Fruit fly (Drosophila melanogaster) whole organism, embryonic: ENCODE measurements around the gene MBD-R2.
A peak's percentile ranks its signal among the peaks of the same experiment; 100 is the strongest.

Source experiments
- Awh ChIP-seq: fragments of 200-800 bp; sonication (Bioruptor generic); IDR thresholded peaks from 2 replicates; pipeline ENCODE4, ENCODE4 v1.3.6; 2022; ENCODE audit warnings: missing biosample characterization, missing genetic modification characterization
- BtbVII ChIP-seq: fragments of 200-800 bp; sonication (Bioruptor generic); optimal IDR thresholded peaks from 3 replicates; lab custom pipeline; 2017; ENCODE audit warnings: missing biosample characterization, mild to moderate bottlenecking, missing genetic modification characterization
- CG11723 ChIP-seq: fragments of 200-800 bp; sonication (Bioruptor generic); optimal IDR thresholded peaks from 2 replicates; lab custom pipeline; 2017; ENCODE audit warnings: missing biosample characterization, mild to moderate bottlenecking, missing genetic modification characterization
- CG12769 ChIP-seq: fragments of 200-800 bp; sonication (Bioruptor generic); optimal IDR thresholded peaks from 2 replicates; lab custom pipeline; 2019; ENCODE audit warnings: missing biosample characterization, mild to moderate bottlenecking, missing genetic modification characterization, moderate library complexity
- CG14667 ChIP-seq: fragments of 200-800 bp; sonication (Bioruptor generic); IDR thresholded peaks from 2 replicates; pipeline ENCODE4 v1.3.6; 2022; ENCODE audit warnings: missing biosample characterization, missing genetic modification characterization
- CG16813 ChIP-seq: fragments of 200-800 bp; sonication (Bioruptor generic); IDR thresholded peaks from 3 replicates; pipeline ENCODE4 v1.3.6; 2022; ENCODE audit warnings: missing biosample characterization, missing genetic modification characterization; ENCODE audit not compliant: partially characterized antibody
- CG18476 ChIP-seq: fragments of 200-800 bp; sonication (Bioruptor generic); optimal IDR thresholded peaks from 2 replicates; lab custom pipeline; 2016; ENCODE audit warnings: missing biosample characterization, mild to moderate bottlenecking, missing genetic modification characterization
- CG2678 ChIP-seq: fragments of 200-800 bp; sonication (Bioruptor generic); optimal IDR thresholded peaks from 3 replicates; lab custom pipeline; 2019; ENCODE audit warnings: missing biosample characterization, mild to moderate bottlenecking, missing genetic modification characterization, moderate library complexity
- CG31365 ChIP-seq: fragments of 200-800 bp; sonication (Bioruptor generic); optimal IDR thresholded peaks from 2 replicates; lab custom pipeline; 2018; ENCODE audit warnings: missing biosample characterization, mild to moderate bottlenecking, missing genetic modification characterization
- CG34422 ChIP-seq: fragments of 200-800 bp; sonication (Bioruptor generic); IDR thresholded peaks from 3 replicates; pipeline ENCODE4 v1.3.6; 2022; ENCODE audit warnings: missing biosample characterization, missing genetic modification characterization
- CG3726 ChIP-seq: fragments of 200-800 bp; sonication (Bioruptor generic); IDR thresholded peaks from 3 replicates; pipeline ENCODE4, ENCODE4 v1.3.6; 2022; ENCODE audit warnings: missing biosample characterization, missing genetic modification characterization
- CG43689 ChIP-seq: fragments of 200-800 bp; sonication (Bioruptor generic); IDR thresholded peaks from 2 replicates; pipeline ENCODE4 v1.3.6; 2022; ENCODE audit warnings: missing biosample characterization, missing genetic modification characterization
- CG4707 ChIP-seq: fragments of 200-800 bp; sonication (Bioruptor generic); optimal IDR thresholded peaks from 2 replicates; lab custom pipeline; 2018; ENCODE audit warnings: missing biosample characterization, mild to moderate bottlenecking, missing genetic modification characterization, moderate library complexity
- CG7839 ChIP-seq: fragments of 200-800 bp; sonication (Bioruptor generic); optimal IDR thresholded peaks from 3 replicates; lab custom pipeline; 2018; ENCODE audit warnings: missing biosample characterization, mild to moderate bottlenecking, missing genetic modification characterization, moderate library complexity
- CG7928 ChIP-seq: fragments of 200-800 bp; sonication (Bioruptor generic); optimal IDR thresholded peaks from 2 replicates; lab custom pipeline; 2017; ENCODE audit warnings: missing biosample characterization, mild to moderate bottlenecking, missing genetic modification characterization
- CG9797 ChIP-seq: fragments of 200-800 bp; sonication (Bioruptor generic); optimal IDR thresholded peaks from 3 replicates; lab custom pipeline; 2018; ENCODE audit warnings: missing biosample characterization, mild to moderate bottlenecking, missing genetic modification characterization
- CkIIα-i1 ChIP-seq: fragments of 200-800 bp; sonication (Bioruptor generic); IDR thresholded peaks from 2 replicates; pipeline ENCODE4 v1.3.6; 2022; ENCODE audit warnings: missing biosample characterization, missing genetic modification characterization
- CoRest ChIP-seq: fragments of 200-800 bp; sonication (Bioruptor generic); optimal IDR thresholded peaks from 3 replicates; lab custom pipeline; 2018; ENCODE audit warnings: missing biosample characterization, mild to moderate bottlenecking, missing genetic modification characterization, moderate library complexity
- D19B ChIP-seq: fragments of 200-800 bp; sonication (Bioruptor generic); optimal IDR thresholded peaks from 2 replicates; lab custom pipeline; 2017; ENCODE audit warnings: missing biosample characterization, mild to moderate bottlenecking, missing genetic modification characterization
- Dad ChIP-seq: fragments of 200-800 bp; sonication (Bioruptor generic); optimal IDR thresholded peaks from 3 replicates; lab custom pipeline; 2016; ENCODE audit warnings: missing biosample characterization, missing genetic modification characterization
- Ets97D ChIP-seq: fragments of 200-800 bp; sonication (Bioruptor generic); optimal IDR thresholded peaks from 3 replicates; lab custom pipeline; 2016; ENCODE audit warnings: missing biosample characterization, missing genetic modification characterization
- HLH3B ChIP-seq: fragments of 200-800 bp; sonication (Bioruptor generic); IDR thresholded peaks from 2 replicates; pipeline ENCODE4 v1.3.6; 2022; ENCODE audit warnings: missing biosample characterization, missing genetic modification characterization
- HLH54F ChIP-seq: fragments of 200-800 bp; sonication (Bioruptor generic); optimal IDR thresholded peaks from 3 replicates; lab custom pipeline; 2016; ENCODE audit warnings: missing biosample characterization, missing genetic modification characterization
- HmgD ChIP-seq: fragments of 200-800 bp; sonication (Bioruptor generic); optimal IDR thresholded peaks from 3 replicates; lab custom pipeline; 2016; ENCODE audit warnings: missing biosample characterization, missing genetic modification characterization
- Hr78 ChIP-seq, 2 experiments: fragments of 200-800 bp in 1 of 2; fragments of >200 bp in 1 of 2; sonication (Bioruptor generic) in 1 of 2; optimal IDR thresholded peaks; 2 replicates each; lab custom pipeline; 2017 to 2019; ENCODE audit warnings: missing biosample characterization in 2 of 2, missing genetic modification characterization in 2 of 2, mild to moderate bottlenecking in 1 of 2, moderate library complexity in 1 of 2
- NFAT ChIP-seq: fragments of 200-800 bp; sonication (Bioruptor generic); IDR thresholded peaks from 2 replicates; pipeline ENCODE4 v1.3.6; 2022; ENCODE audit warnings: missing biosample characterization, missing genetic modification characterization
- Ptx1 ChIP-seq: fragments of 200-800 bp; sonication (Bioruptor generic); IDR thresholded peaks from 2 replicates; pipeline ENCODE4 v1.3.6; 2022; ENCODE audit warnings: missing biosample characterization, missing genetic modification characterization
- ab ChIP-seq: fragments of 200-800 bp; sonication (Bioruptor generic); optimal IDR thresholded peaks from 2 replicates; lab custom pipeline; 2016; ENCODE audit warnings: missing biosample characterization, missing genetic modification characterization
- ara ChIP-seq: fragments of 200-800 bp; sonication (Bioruptor generic); IDR thresholded peaks from 2 replicates; pipeline ENCODE4 v1.3.6; 2022; ENCODE audit warnings: missing biosample characterization, missing genetic modification characterization
- ato ChIP-seq: fragments of 200-800 bp; sonication (Bioruptor generic); IDR thresholded peaks from 2 replicates; pipeline ENCODE4 v1.3.6; 2022; ENCODE audit warnings: missing biosample characterization, missing genetic modification characterization; ENCODE audit not compliant: partially characterized antibody
- crc ChIP-seq: fragments of 200-800 bp; sonication (Bioruptor generic); optimal IDR thresholded peaks from 2 replicates; lab custom pipeline; 2016; ENCODE audit warnings: missing biosample characterization, missing genetic modification characterization
- croc ChIP-seq: fragments of 200-800 bp; sonication (Bioruptor generic); conservative IDR thresholded peaks from 3 replicates; pipeline ENCODE4 v1.3.6; 2022; ENCODE audit warnings: missing biosample characterization, missing genetic modification characterization
- crol ChIP-seq: fragments of 200-800 bp; sonication (Bioruptor generic); IDR thresholded peaks from 2 replicates; pipeline ENCODE4 v1.3.6; 2022; ENCODE audit warnings: missing biosample characterization, missing genetic modification characterization
- emc ChIP-seq: fragments of 200-800 bp; sonication (Bioruptor generic); optimal IDR thresholded peaks from 2 replicates; lab custom pipeline; 2016; ENCODE audit warnings: missing biosample characterization, missing genetic modification characterization
- her ChIP-seq: fragments of 200-800 bp; sonication (Bioruptor generic); optimal IDR thresholded peaks from 2 replicates; lab custom pipeline; 2016; ENCODE audit warnings: missing biosample characterization, missing genetic modification characterization
- hkb ChIP-seq, 2 experiments: fragments of 200-800 bp in 1 of 2; fragments of >200 bp in 1 of 2; sonication (Bioruptor generic) in 1 of 2; IDR thresholded peaks in 1 of 2; optimal IDR thresholded peaks in 1 of 2; 2 replicates each; pipeline versions ENCODE4 v1.3.6 to Lab custom; 2017 to 2022; ENCODE audit warnings: missing biosample characterization in 1 of 2, missing genetic modification characterization in 1 of 2
- ind ChIP-seq: fragments of 200-800 bp; sonication (Bioruptor generic); optimal IDR thresholded peaks from 3 replicates; lab custom pipeline; 2016; ENCODE audit warnings: missing biosample characterization, missing genetic modification characterization
- lmd ChIP-seq: fragments of 200-800 bp; sonication (Bioruptor generic); IDR thresholded peaks from 2 replicates; pipeline ENCODE4 v1.3.6; 2022; ENCODE audit warnings: missing biosample characterization, missing genetic modification characterization
- nom ChIP-seq: fragments of 200-800 bp; sonication (Bioruptor generic); optimal IDR thresholded peaks from 2 replicates; lab custom pipeline; 2017; ENCODE audit warnings: missing biosample characterization, missing genetic modification characterization, mild to moderate bottlenecking, moderate library complexity, missing genetic modification reagents
- otp ChIP-seq: fragments of 200-800 bp; sonication (Bioruptor generic); IDR thresholded peaks from 3 replicates; pipeline ENCODE4, ENCODE4 v1.3.6; 2022; ENCODE audit warnings: missing biosample characterization, missing genetic modification characterization
- pb ChIP-seq: fragments of 200-800 bp; sonication (Bioruptor generic); optimal IDR thresholded peaks from 3 replicates; lab custom pipeline; 2016; ENCODE audit warnings: missing biosample characterization, missing genetic modification characterization
- pros ChIP-seq: fragments of 200-800 bp; sonication (Bioruptor generic); optimal IDR thresholded peaks from 3 replicates; lab custom pipeline; 2019; ENCODE audit warnings: missing biosample characterization, mild to moderate bottlenecking, missing genetic modification characterization, moderate library complexity
- psq ChIP-seq: fragments of 200-800 bp; sonication (Bioruptor generic); optimal IDR thresholded peaks from 2 replicates; lab custom pipeline; 2017; ENCODE audit warnings: missing biosample characterization, missing genetic modification characterization
- ro ChIP-seq: fragments of 200-800 bp; sonication (Bioruptor generic); IDR thresholded peaks from 2 replicates; pipeline ENCODE4 v1.3.6; 2022; ENCODE audit warnings: missing biosample characterization, missing genetic modification characterization
- sc ChIP-seq, 3 experiments: fragments of >200 bp in 2 of 3; fragments of 200-800 bp in 1 of 3; sonication (Bioruptor generic) in 1 of 3; optimal IDR thresholded peaks; 2 replicates in 2 of 3; 3 replicates in 1 of 3; lab custom pipeline; 2017; ENCODE audit warnings: mild to moderate bottlenecking in 1 of 3, missing biosample characterization in 1 of 3, missing genetic modification characterization in 1 of 3, missing genetic modification reagents in 1 of 3
- sd ChIP-seq: fragments of 200-800 bp; sonication (Bioruptor generic); optimal IDR thresholded peaks from 3 replicates; lab custom pipeline; 2018; ENCODE audit warnings: missing biosample characterization, mild to moderate bottlenecking, missing genetic modification characterization, moderate library complexity
- shn ChIP-seq: fragments of 200-800 bp; sonication (Bioruptor generic); optimal IDR thresholded peaks from 3 replicates; lab custom pipeline; 2016; ENCODE audit warnings: missing biosample characterization, missing genetic modification characterization
- trh ChIP-seq: fragments of 200-800 bp; sonication (Bioruptor generic); optimal IDR thresholded peaks from 2 replicates; lab custom pipeline; 2016; ENCODE audit warnings: missing biosample characterization, missing genetic modification characterization
- usp ChIP-seq: fragments of >200 bp; optimal IDR thresholded peaks from 2 replicates; lab custom pipeline; 2017; ENCODE audit warnings: missing biosample characterization, missing genetic modification characterization
- vnd ChIP-seq: fragments of 200-800 bp; sonication (Bioruptor generic); IDR thresholded peaks from 3 replicates; pipeline ENCODE4 v1.3.6; 2022; ENCODE audit warnings: missing biosample characterization, missing genetic modification characterization; ENCODE audit not compliant: partially characterized antibody

The MBD-R2 gene

DNA sequence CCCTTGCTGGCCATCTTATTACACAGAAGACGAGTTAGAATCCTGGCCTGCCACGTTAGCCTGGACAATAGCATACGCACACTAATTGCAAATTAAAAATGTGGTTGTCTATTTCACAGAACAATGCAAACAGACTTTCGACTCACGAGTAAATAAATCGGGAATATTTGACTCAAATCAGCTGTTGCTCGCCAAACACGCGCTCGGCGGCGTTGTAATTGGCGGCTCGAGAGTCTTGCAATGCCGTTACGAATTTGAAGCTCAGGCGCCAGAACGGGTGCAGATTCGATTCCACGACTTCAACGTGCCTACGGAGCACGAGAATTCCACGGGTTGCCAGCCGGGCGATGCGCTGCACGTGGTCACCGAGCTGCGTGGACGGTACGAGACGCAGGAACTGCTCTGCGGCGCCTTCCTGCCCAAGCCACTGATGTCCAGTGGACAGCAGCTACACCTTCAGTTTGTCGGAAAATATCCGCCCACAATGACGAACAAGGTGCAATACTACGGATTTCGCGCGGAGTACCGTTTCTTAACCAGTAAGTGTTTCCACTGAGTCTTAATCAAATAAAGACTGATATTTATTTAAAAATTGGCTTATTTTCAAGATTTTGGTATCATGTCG is 45.7 kb upstream of the MBD-R2 start, which contains the start of gene DNAlig3 (continued):
- peak; percentile 45; the same call in 1 of the 3 replicates for TF ChIP-seq CG16813 (GFP tag; lab: Robert Waterston, UW)
- TF ChIP-seq CG9797 (GFP tag; lab: Kevin White, UChicago): peak; percentile 17
- TF ChIP-seq CG7928: no peak
- no peak for TF ChIP-seq HLH3B (GFP tag; lab: Robert Waterston, UW)
- no peak for TF ChIP-seq otp (GFP tag; lab: Robert Waterston, UW)
- TF ChIP-seq vnd (GFP tag; lab: Robert Waterston, UW): no peak
- TF ChIP-seq CG31365 (tag; lab: Kevin White, UChicago): no peak
- no peak for TF ChIP-seq CG11723 (GFP tag; lab: Kevin White, UChicago)
- no peak for TF ChIP-seq CG3726 (GFP tag; lab: Robert Waterston, UW)
- no peak for TF ChIP-seq CG43689 (GFP tag; lab: Robert Waterston, UW)
- TF ChIP-seq emc (GFP tag; lab: Kevin White, UChicago): no peak
- no peak for TF ChIP-seq NFAT (GFP tag; lab: Robert Waterston, UW)
- TF ChIP-seq ind (GFP tag; lab: Kevin White, UChicago): no peak
- no peak for TF ChIP-seq pros (GFP tag; lab: Kevin White, UChicago)
- TF ChIP-seq croc (GFP tag; lab: Robert Waterston, UW): no peak
- TF ChIP-seq lmd (GFP tag; lab: Robert Waterston, UW): no peak
- no peak for TF ChIP-seq CG18476 (GFP tag; lab: Kevin White, UChicago)
- TF ChIP-seq sc (optimal IDR thresholded peaks at IDR 0.05; lab: Kevin White, UChicago): no peak
- no peak for TF ChIP-seq sc (GFP tag; optimal IDR thresholded peaks at IDR 0.05; lab: Kevin White, UChicago)
- TF ChIP-seq HmgD (GFP tag; lab: Kevin White, UChicago): peak; percentile 8
- no peak for TF ChIP-seq ro (GFP tag; lab: Robert Waterston, UW)
- TF ChIP-seq CoRest: no peak
- no peak for TF ChIP-seq nom
- TF ChIP-seq pb (GFP tag; lab: Kevin White, UChicago): no peak
- no peak for TF ChIP-seq trh (GFP tag; lab: Kevin White, UChicago)
- TF ChIP-seq Hr78 (GFP tag; optimal IDR thresholded peaks at IDR 0.05; lab: Kevin White, UChicago): no peak
- TF ChIP-seq CG4707 (GFP tag; lab: Kevin White, UChicago): no peak
- no peak for TF ChIP-seq psq (GFP tag; lab: Kevin White, UChicago)
- no peak for TF ChIP-seq BtbVII (GFP tag; lab: Kevin White, UChicago)
- no peak for TF ChIP-seq ara
- TF ChIP-seq ab: no peak
- no peak for TF ChIP-seq HLH54F (GFP tag; lab: Kevin White, UChicago)
- no peak for TF ChIP-seq CkIIα-i1 (GFP tag; lab: Robert Waterston, UW)
- TF ChIP-seq CG34422: no peak; the same call in 2 of the 3 replicates
- TF ChIP-seq her (GFP tag; lab: Kevin White, UChicago): peak; percentile 39
- no peak for TF ChIP-seq crc (GFP tag; lab: Kevin White, UChicago)
- TF ChIP-seq CG14667 (GFP tag; lab: Robert Waterston, UW): no peak
- TF ChIP-seq Ptx1 (GFP tag; lab: Robert Waterston, UW): no peak
- TF ChIP-seq CG2678 (tag; lab: Kevin White, UChicago): no peak
- no peak for TF ChIP-seq usp
- no peak for TF ChIP-seq D19B (GFP tag; lab: Kevin White, UChicago)
- no peak for TF ChIP-seq crol (GFP tag; lab: Robert Waterston, UW)
- no peak for TF ChIP-seq Awh (GFP tag; lab: Robert Waterston, UW)
- no peak for TF ChIP-seq shn (GFP tag; lab: Kevin White, UChicago)
- peak; percentile 29 for TF ChIP-seq sd
- TF ChIP-seq Dad (GFP tag; lab: Kevin White, UChicago): no peak
- peak; percentile 83 for TF ChIP-seq CG12769
- no peak for TF ChIP-seq ato (GFP tag; lab: Robert Waterston, UW)
- TF ChIP-seq hkb (optimal IDR thresholded peaks at IDR 0.05; lab: Kevin White, UChicago): no peak
- TF ChIP-seq hkb (GFP tag; IDR thresholded peaks at IDR 0.05; lab: Robert Waterston, UW): no peak
- TF ChIP-seq Ets97D (GFP tag; lab: Kevin White, UChicago): no peak
- TF ChIP-seq CG7839: no peak
